Worm (Caenorhabditis elegans) whole organism, young adult: Measurements from ENCODE around the gene K06A9.1.

Experiments
- C06A6.2 ChIP-seq: fragments of 200-800 bp; sonication (Bioruptor generic); conservative IDR thresholded peaks from 2 replicates; pipeline ENCODE4 v1.3.6; 2022; ENCODE audit warnings: missing genetic modification characterization, missing compliant biosample characterization
- K12H6.12 ChIP-seq: fragments of 200-800 bp; sonication (Bioruptor generic); optimal IDR thresholded peaks from 2 replicates; lab custom pipeline; 2018; ENCODE audit warnings: mild to moderate bottlenecking, missing genetic modification characterization, missing compliant biosample characterization
- Y53G8AR.9 ChIP-seq: fragments of 200-800 bp; sonication (Bioruptor generic); conservative IDR thresholded peaks from 2 replicates; pipeline ENCODE4 v1.3.6; 2022; ENCODE audit warnings: missing genetic modification reagents, missing genetic modification characterization, missing compliant biosample characterization
- dox-1 ChIP-seq: fragments of 200-800 bp; sonication (Bioruptor generic); IDR thresholded peaks from 2 replicates; pipeline ENCODE4 v1.3.6; 2022; ENCODE audit warnings: missing genetic modification reagents, missing genetic modification characterization, missing compliant biosample characterization
- ets-4 ChIP-seq: fragments of 200-800 bp; sonication (Bioruptor generic); optimal IDR thresholded peaks from 2 replicates; lab custom pipeline; 2018; ENCODE audit warnings: mild to moderate bottlenecking, missing genetic modification characterization, missing compliant biosample characterization
- fkh-3 ChIP-seq: sonication (generic microtip); optimal IDR thresholded peaks from 2 replicates; lab custom pipeline; 2016; ENCODE audit warnings: mild to moderate bottlenecking, missing genetic modification characterization, missing compliant biosample characterization
- hmg-1.2 ChIP-seq: fragments of 200-800 bp; sonication (Bioruptor generic); IDR thresholded peaks from 2 replicates; pipeline ENCODE4 v1.3.6; 2022; ENCODE audit warnings: missing genetic modification reagents, missing genetic modification characterization, missing compliant biosample characterization
- lsl-1 ChIP-seq: fragments of 200-800 bp; sonication (Bioruptor generic); optimal IDR thresholded peaks from 2 replicates; lab custom pipeline; 2018; ENCODE audit warnings: mild to moderate bottlenecking, missing genetic modification characterization, moderate library complexity, missing compliant biosample characterization
- nhr-27 ChIP-seq: fragments of 200-800 bp; sonication (Bioruptor generic); optimal IDR thresholded peaks from 2 replicates; lab custom pipeline; 2018; ENCODE audit warnings: mild to moderate bottlenecking, missing genetic modification characterization, moderate library complexity, missing compliant biosample characterization
- snpc-1.1 ChIP-seq: sonication (generic microtip); optimal IDR thresholded peaks from 2 replicates; lab custom pipeline; 2017; ENCODE audit warnings: missing genetic modification characterization, mild to moderate bottlenecking, missing compliant biosample characterization, antibody characterized with exemption, moderate library complexity, missing genotype, missing genetic modification reagents; ENCODE audit not compliant: insufficient read depth
- snpc-4 ChIP-seq, 5 experiments: fragments of 150-350 bp in 1 of 5; sonication (generic microtip) in 4 of 5; optimal IDR thresholded peaks; 2 replicates each; lab custom pipeline; 2014 to 2018; ENCODE audit warnings: missing genetic modification characterization in 5 of 5, missing biosample characterization in 3 of 5, antibody characterized with exemption in 2 of 5, mild to moderate bottlenecking in 2 of 5, missing compliant biosample characterization in 2 of 5, missing genotype in 2 of 5, moderate library complexity in 2 of 5, missing genetic modification reagents in 1 of 5
- ztf-25 ChIP-seq: fragments of 200-800 bp; sonication (Bioruptor generic); IDR thresholded peaks from 2 replicates; pipeline ENCODE4 v1.3.6; 2022; ENCODE audit warnings: missing genetic modification reagents, missing genetic modification characterization, missing compliant biosample characterization

DNA sequence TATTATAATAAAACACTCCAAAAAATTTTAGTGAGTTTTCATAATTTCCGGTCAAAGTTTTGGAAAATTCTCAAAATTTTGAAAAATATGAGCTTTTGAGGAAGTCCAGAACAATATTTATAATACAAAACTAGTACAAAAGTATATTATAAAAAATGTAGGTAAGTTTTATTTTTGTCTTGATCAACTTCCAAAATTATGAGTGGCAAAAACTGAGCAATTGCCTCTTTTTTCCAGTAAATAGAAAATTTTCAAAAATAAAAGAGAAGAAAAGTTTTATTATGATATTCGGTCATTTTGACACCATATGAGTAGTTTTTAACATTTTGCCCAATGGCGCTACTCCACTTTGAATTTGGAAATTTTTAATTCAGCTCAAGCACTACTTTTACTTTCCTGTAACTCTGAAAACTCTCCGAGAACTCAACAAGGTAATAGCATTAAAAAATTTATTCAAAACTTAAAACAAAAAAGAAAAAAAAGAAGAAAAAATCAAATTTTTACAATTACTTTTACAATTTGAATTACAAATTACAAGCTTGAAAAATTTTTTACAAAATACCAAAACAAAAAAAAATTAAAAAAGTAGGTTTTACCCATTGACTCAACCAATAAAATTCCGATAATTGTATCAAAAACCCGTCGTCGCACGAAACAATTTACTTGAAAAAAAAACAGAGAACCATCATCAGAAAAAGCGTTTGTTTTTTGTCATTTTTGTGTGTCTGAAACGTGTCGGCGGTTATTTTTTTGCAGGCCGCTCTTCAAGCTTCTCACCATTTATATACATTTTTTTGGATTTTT lies 43.4 kb upstream of the K06A9.1 start:
- TF ChIP-seq K12H6.12 (tag; lab: Kevin White, UChicago) (no peak), lsl-1 (GFP tag; lab: Kevin White, UChicago) (peak; percentile 27), fkh-3 (peak; percentile 29), ets-4 (GFP tag; lab: Kevin White, UChicago) (no peak), C06A6.2 (GFP tag; lab: Robert Waterston, UW) (peak; percentile 63), nhr-27 (tag; lab: Kevin White, UChicago) (no peak), ztf-25 (GFP tag; lab: Robert Waterston, UW) (peak; percentile 72; the same call in 1 of the 2 replicates), Y53G8AR.9 (peak; percentile 94), snpc-1.1 (tag; lab: Kevin White, UChicago) (no peak), dox-1 (GFP tag; lab: Robert Waterston, UW) (0 out of 2 replicates have a peak, but pooled peaks have one; percentile 34), hmg-1.2 (peak; percentile 40), snpc-4 (GFP tag; optimal IDR thresholded peaks at IDR 0.05; lab: Kevin White, UChicago) (no peak), snpc-4 (tag; optimal IDR thresholded peaks at IDR 0.05; lab: Kevin White, UChicago) (no peak)
